Worm (Caenorhabditis elegans): ENCODE measurements around the gene str-151.

str-151 gene

DNA sequence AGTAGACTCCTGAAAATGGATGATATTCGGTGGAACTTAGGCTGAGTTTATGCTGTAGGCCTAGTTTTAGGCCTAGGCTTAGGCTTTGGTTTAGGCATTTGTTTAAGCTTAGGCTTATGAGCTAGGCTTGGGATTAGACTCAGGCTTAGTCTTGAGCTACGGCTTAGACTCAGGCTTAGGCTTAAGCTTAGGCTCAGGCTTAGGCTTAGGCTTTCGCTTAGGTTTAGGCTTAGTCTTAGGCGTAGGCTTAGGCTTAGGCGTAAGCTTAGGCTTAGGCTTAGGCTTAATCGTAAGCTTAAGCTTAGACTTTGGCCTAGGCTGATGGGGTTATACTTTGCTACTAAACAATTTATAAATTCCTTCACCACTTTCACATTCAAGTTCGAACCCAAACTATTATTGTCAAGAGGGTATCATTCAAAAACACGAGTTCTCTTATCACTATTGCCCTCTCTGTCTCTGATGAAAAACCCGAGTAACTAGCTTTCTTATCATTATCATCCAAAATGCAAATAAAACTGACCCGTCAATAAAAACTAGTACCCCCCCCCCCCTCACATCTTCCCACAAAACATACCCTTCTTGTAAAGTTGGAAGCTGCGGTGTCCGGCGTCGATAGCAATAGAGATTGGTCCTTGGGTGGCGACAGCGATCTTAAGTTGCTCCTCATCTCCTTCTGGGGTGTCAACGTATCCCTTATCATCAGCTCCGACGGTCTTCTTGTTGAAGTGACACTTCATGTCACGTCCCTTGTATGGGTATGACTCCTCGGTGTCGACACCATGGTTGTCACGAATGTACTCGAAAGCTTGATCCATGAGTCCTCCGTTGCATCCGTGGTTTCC is 17.2 kb downstream of the str-151 start (continued):
- TF ChIP-seq daf-16 (GFP tag; optimal IDR thresholded peaks at IDR 0.05), result no peak
- TF ChIP-seq daf-16 (tag; optimal IDR thresholded peaks at IDR 0.05), result peak; percentile 69
- no peak for TF ChIP-seq mxl-2 (GFP tag; conservative IDR thresholded peaks at IDR 0.05)
- TF ChIP-seq nhr-76 (tag; optimal IDR thresholded peaks at IDR 0.05), result no peak
- TF ChIP-seq dve-1 (tag; optimal IDR thresholded peaks at IDR 0.05; ENCODE audit: insufficient read depth), result peak; percentile 41
- TF ChIP-seq ceh-62 (tag; optimal IDR thresholded peaks at IDR 0.05), result no peak
- no peak for TF ChIP-seq snpc-1.2 (GFP tag; IDR thresholded peaks at IDR 0.05)
- no peak for TF ChIP-seq aha-1 (tag)
- peak; percentile 57; the same call in 1 of the 2 replicates for TF ChIP-seq T26A8.4 (GFP tag; IDR thresholded peaks at IDR 0.05)
- no peak for TF ChIP-seq F49E8.2 (tag; optimal IDR thresholded peaks at IDR 0.05; ENCODE audit: borderline replicate concordance)
- TF ChIP-seq nhr-10 (tag; optimal IDR thresholded peaks at IDR 0.05), result no peak
- TF ChIP-seq ceh-82 (tag; optimal IDR thresholded peaks at IDR 0.05), result no peak
- no peak for TF ChIP-seq dpl-1 (GFP tag; optimal IDR thresholded peaks at IDR 0.05)
- no peak for TF ChIP-seq skn-1 (tag; optimal IDR thresholded peaks at IDR 0.05)
- TF ChIP-seq unc-130 (GFP tag; optimal IDR thresholded peaks at IDR 0.05), result no peak
- TF ChIP-seq mxl-3 (GFP tag; optimal IDR thresholded peaks at IDR 0.05), result no peak
- no peak for TF ChIP-seq ceh-44 (GFP tag; IDR thresholded peaks at IDR 0.05)
- TF ChIP-seq madf-9 (GFP tag; conservative IDR thresholded peaks at IDR 0.05), result no peak
- TF ChIP-seq Y75B8A.6 (GFP tag; IDR thresholded peaks at IDR 0.05), result no peak
- no peak for TF ChIP-seq nhr-41 (GFP tag; IDR thresholded peaks at IDR 0.05)
- TF ChIP-seq nhr-6 (tag; optimal IDR thresholded peaks at IDR 0.05), result no peak
- TF ChIP-seq daf-12 (tag; optimal IDR thresholded peaks at IDR 0.05), result no peak
- TF ChIP-seq Y5F2A.4 (GFP tag; optimal IDR thresholded peaks at IDR 0.05), result no peak
- peak; percentile 10; the same call in 1 of the 2 replicates for TF ChIP-seq mdt-29 (GFP tag; IDR thresholded peaks at IDR 0.05)
- TF ChIP-seq ceh-32 (tag; optimal IDR thresholded peaks at IDR 0.05; ENCODE audit: poor library complexity), result no peak
- peak; percentile 69 for TF ChIP-seq nhr-28 (tag; optimal IDR thresholded peaks at IDR 0.05)
- TF ChIP-seq set-16 (GFP tag; IDR thresholded peaks at IDR 0.05), result no peak
- TF ChIP-seq ceh-28 (tag; optimal IDR thresholded peaks at IDR 0.05), result no peak
- no peak for TF ChIP-seq zfp-3 (GFP tag; conservative IDR thresholded peaks at IDR 0.05)
- TF ChIP-seq nhr-111 (GFP tag; optimal IDR thresholded peaks at IDR 0.05), result no peak
- TF ChIP-seq zag-1 (tag; optimal IDR thresholded peaks at IDR 0.05), result no peak
- peak; percentile 58 for TF ChIP-seq php-3 (GFP tag; IDR thresholded peaks at IDR 0.05)
- TF ChIP-seq hmg-1.1 (GFP tag; IDR thresholded peaks at IDR 0.05), result no peak
- no peak for TF ChIP-seq cey-2 (tag; optimal IDR thresholded peaks at IDR 0.05; ENCODE audit: borderline replicate concordance, insufficient read depth)
- no peak for TF ChIP-seq ztf-11 (tag; optimal IDR thresholded peaks at IDR 0.05)
- TF ChIP-seq zip-2 (tag; optimal IDR thresholded peaks at IDR 0.05), result no peak
- TF ChIP-seq ctbp-1 (GFP tag; IDR thresholded peaks at IDR 0.05), result no peak
- no peak for TF ChIP-seq lsy-2 (tag; optimal IDR thresholded peaks at IDR 0.05)
- TF ChIP-seq F10B5.3 (tag; optimal IDR thresholded peaks at IDR 0.05), result no peak
- no peak for TF ChIP-seq dmd-8 (GFP tag; IDR thresholded peaks at IDR 0.05)
- no peak for TF ChIP-seq hif-1 (tag; optimal IDR thresholded peaks at IDR 0.05)
- peak; percentile 81 for TF ChIP-seq pqm-1 (tag; optimal IDR thresholded peaks at IDR 0.05)
- TF ChIP-seq tra-1 (GFP tag; IDR thresholded peaks at IDR 0.05), result peak; percentile 52; the same call in 1 of the 2 replicates
- no peak for TF ChIP-seq attf-4 (tag; optimal IDR thresholded peaks at IDR 0.05)
- TF ChIP-seq nhr-237 (tag; optimal IDR thresholded peaks at IDR 0.05), result no peak
- TF ChIP-seq F26F4.8 (GFP tag; conservative IDR thresholded peaks at IDR 0.05), result no peak
- TF ChIP-seq vab-7 (GFP tag; IDR thresholded peaks at IDR 0.05), result no peak
- TF ChIP-seq fos-1 (tag; optimal IDR thresholded peaks at IDR 0.05), result no peak
- peak; percentile 63 for TF ChIP-seq hlh-11 (tag; optimal IDR thresholded peaks at IDR 0.05)
- TF ChIP-seq egl-43 (GFP tag; IDR thresholded peaks at IDR 0.05), result no peak
- no peak for TF ChIP-seq gei-8 (GFP tag; optimal IDR thresholded peaks at IDR 0.05)

All from whole organism, L4 larva.